Worm (Caenorhabditis elegans) whole organism, midembryonic: ENCODE measurements around the gene C05E4.7.

ENCODE experiments used
- T22C8.4 ChIP-seq: fragments of 200-800 bp; sonication (Bioruptor generic); IDR thresholded peaks from 2 replicates; pipeline ENCODE4 v1.3.6; 2022; ENCODE audit warnings: missing genetic modification characterization, missing compliant biosample characterization
- flt-1 ChIP-seq: fragments of 200-800 bp; sonication (Bioruptor generic); IDR thresholded peaks from 2 replicates; pipeline ENCODE4 v1.3.6; 2022; ENCODE audit warnings: missing genetic modification characterization, missing compliant biosample characterization
- klf-2 ChIP-seq: fragments of 200-800 bp; sonication (Bioruptor generic); conservative IDR thresholded peaks from 2 replicates; pipeline ENCODE4 v1.3.6; 2022; ENCODE audit warnings: missing genetic modification reagents, missing genetic modification characterization, missing compliant biosample characterization
- med-1 ChIP-seq: sonication (generic microtip); optimal IDR thresholded peaks from 2 replicates; lab custom pipeline; 2017; ENCODE audit warnings: missing genetic modification characterization, mild to moderate bottlenecking, missing compliant biosample characterization, antibody characterized with exemption, missing genetic modification reagents; ENCODE audit not compliant: insufficient read depth
- ref-1 ChIP-seq: fragments of 200-800 bp; sonication (Bioruptor generic); conservative IDR thresholded peaks from 2 replicates; pipeline ENCODE4 v1.3.6; 2022; ENCODE audit warnings: missing genetic modification reagents, missing genetic modification characterization, missing compliant biosample characterization
- tab-1 ChIP-seq: fragments of 200-800 bp; sonication (Bioruptor generic); IDR thresholded peaks from 2 replicates; pipeline ENCODE4 v1.3.6; 2022; ENCODE audit warnings: missing genetic modification characterization, missing compliant biosample characterization
- ztf-29 ChIP-seq: fragments of 200-800 bp; sonication (Bioruptor generic); IDR thresholded peaks from 2 replicates; pipeline ENCODE4 v1.3.6; 2022; ENCODE audit warnings: missing genetic modification reagents, missing genetic modification characterization, missing compliant biosample characterization

- TF ChIP-seq med-1 (GFP tag; lab: Kevin White, UChicago) (no peak), klf-2 (GFP tag; lab: Robert Waterston, UW) (no peak), ref-1 (GFP tag; lab: Robert Waterston, UW) (no peak), tab-1 (GFP tag; lab: Robert Waterston, UW) (no peak), flt-1 (GFP tag; lab: Robert Waterston, UW) (no peak), T22C8.4 (GFP tag; lab: Robert Waterston, UW) (no peak), ztf-29 (GFP tag; lab: Robert Waterston, UW) (no peak)
Observed at ce11 chrV:782432-782831, 40.5 kb downstream of the C05E4.7 start, which contains the start of gene srab-16.
